Fruit fly (Drosophila melanogaster) whole organism, embryonic: ENCODE measurements around the gene Trim9.
A peak's percentile ranks its signal among the peaks of the same experiment; 100 is the strongest.

Experiments
- Adf1 ChIP-seq: fragments of 200-800 bp; sonication (Bioruptor generic); IDR thresholded peaks from 2 replicates; pipeline ENCODE4 v1.3.6; 2022; ENCODE audit warnings: missing biosample characterization, missing genetic modification characterization
- B-H1 ChIP-seq: fragments of 200-800 bp; sonication (Bioruptor generic); IDR thresholded peaks from 3 replicates; pipeline ENCODE4 v1.3.6; 2022; ENCODE audit warnings: missing biosample characterization, missing genetic modification characterization
- Blimp-1 ChIP-seq: fragments of 200-800 bp; sonication (Bioruptor generic); optimal IDR thresholded peaks from 3 replicates; lab custom pipeline; 2018; ENCODE audit warnings: missing biosample characterization, missing genetic modification characterization, mild to moderate bottlenecking, moderate library complexity, missing genetic modification reagents
- CG11723 ChIP-seq: fragments of 200-800 bp; sonication (Bioruptor generic); optimal IDR thresholded peaks from 2 replicates; lab custom pipeline; 2017; ENCODE audit warnings: missing biosample characterization, mild to moderate bottlenecking, missing genetic modification characterization
- CG12071 ChIP-seq: fragments of 200-800 bp; sonication (Bioruptor generic); optimal IDR thresholded peaks from 3 replicates; lab custom pipeline; 2018; ENCODE audit warnings: missing biosample characterization, mild to moderate bottlenecking, missing genetic modification characterization
- CG1233 ChIP-seq: fragments of 200-800 bp; sonication (Bioruptor generic); optimal IDR thresholded peaks from 4 replicates; lab custom pipeline; 2018; ENCODE audit warnings: missing biosample characterization, mild to moderate bottlenecking, missing genetic modification characterization
- CG13424 ChIP-seq: fragments of 200-800 bp; sonication (Bioruptor generic); optimal IDR thresholded peaks from 2 replicates; lab custom pipeline; 2019; ENCODE audit warnings: missing biosample characterization, mild to moderate bottlenecking, missing genetic modification characterization, moderate library complexity
- CG13624 ChIP-seq: fragments of 200-800 bp; sonication (Bioruptor generic); optimal IDR thresholded peaks from 2 replicates; lab custom pipeline; 2016; ENCODE audit warnings: missing biosample characterization, missing genetic modification characterization
- CG13894 ChIP-seq: fragments of 200-800 bp; sonication (Bioruptor generic); optimal IDR thresholded peaks from 3 replicates; lab custom pipeline; 2018; ENCODE audit warnings: missing biosample characterization, mild to moderate bottlenecking, missing genetic modification characterization, moderate library complexity
- CG14441 ChIP-seq: fragments of 200-800 bp; sonication (Bioruptor generic); IDR thresholded peaks from 2 replicates; pipeline ENCODE4 v1.3.6; 2022; ENCODE audit warnings: missing biosample characterization, missing genetic modification characterization
- CG15011 ChIP-seq: fragments of 200-800 bp; sonication (Bioruptor generic); optimal IDR thresholded peaks from 3 replicates; lab custom pipeline; 2018; ENCODE audit warnings: missing biosample characterization, mild to moderate bottlenecking, missing genetic modification characterization
- CG16779 ChIP-seq: fragments of 200-800 bp; sonication (Bioruptor generic); IDR thresholded peaks from 2 replicates; pipeline ENCODE4 v1.3.6; 2022; ENCODE audit warnings: missing biosample characterization, missing genetic modification characterization
- CG1832 ChIP-seq: fragments of 200-800 bp; sonication (Bioruptor generic); optimal IDR thresholded peaks from 2 replicates; lab custom pipeline; 2017; ENCODE audit warnings: missing biosample characterization, mild to moderate bottlenecking, missing genetic modification characterization, inconsistent platforms
- CG2116 ChIP-seq: fragments of 200-800 bp; sonication (Bioruptor generic); optimal IDR thresholded peaks from 3 replicates; lab custom pipeline; 2018; ENCODE audit warnings: missing biosample characterization, mild to moderate bottlenecking, missing genetic modification characterization
- CG2712 ChIP-seq: fragments of 200-800 bp; optimal IDR thresholded peaks from 3 replicates; lab custom pipeline; 2019; ENCODE audit warnings: missing biosample characterization, mild to moderate bottlenecking, missing genetic modification characterization, moderate library complexity
- CG3726 ChIP-seq: fragments of 200-800 bp; sonication (Bioruptor generic); IDR thresholded peaks from 3 replicates; pipeline ENCODE4, ENCODE4 v1.3.6; 2022; ENCODE audit warnings: missing biosample characterization, missing genetic modification characterization
- CG4360 ChIP-seq: fragments of 200-800 bp; sonication (Bioruptor generic); IDR thresholded peaks from 2 replicates; pipeline ENCODE4 v1.3.6; 2022; ENCODE audit warnings: missing biosample characterization, missing genetic modification characterization
- CG6689 ChIP-seq: fragments of 200-800 bp; sonication (Bioruptor generic); IDR thresholded peaks from 2 replicates; pipeline ENCODE4 v1.3.6; 2022; ENCODE audit warnings: missing biosample characterization, missing genetic modification characterization
- CG8089 ChIP-seq: fragments of 200-800 bp; sonication (Bioruptor generic); optimal IDR thresholded peaks from 3 replicates; lab custom pipeline; 2016; ENCODE audit warnings: missing biosample characterization, missing genetic modification characterization
- CG9215 ChIP-seq: fragments of 200-800 bp; sonication (Bioruptor generic); IDR thresholded peaks from 2 replicates; pipeline ENCODE4 v1.3.6; 2022; ENCODE audit warnings: missing biosample characterization, missing genetic modification characterization
- CG9437 ChIP-seq: fragments of 200-800 bp; sonication (Bioruptor generic); optimal IDR thresholded peaks from 2 replicates; lab custom pipeline; 2018; ENCODE audit warnings: missing biosample characterization, mild to moderate bottlenecking, missing genetic modification characterization
- CG9817 ChIP-seq: fragments of 200-800 bp; sonication (Bioruptor generic); optimal IDR thresholded peaks from 2 replicates; lab custom pipeline; 2018; ENCODE audit warnings: missing biosample characterization, mild to moderate bottlenecking, missing genetic modification characterization, moderate library complexity
- D19A ChIP-seq: fragments of 200-800 bp; optimal IDR thresholded peaks from 3 replicates; lab custom pipeline; 2019; ENCODE audit warnings: missing biosample characterization, mild to moderate bottlenecking, missing genetic modification characterization, moderate library complexity
- Dip2 ChIP-seq: fragments of 200-800 bp; sonication (Bioruptor generic); IDR thresholded peaks from 2 replicates; pipeline ENCODE4 v1.3.6; 2022; ENCODE audit warnings: missing biosample characterization, missing genetic modification characterization
- H15 ChIP-seq: fragments of 200-800 bp; sonication (Bioruptor generic); IDR thresholded peaks from 3 replicates; pipeline ENCODE4 v1.3.6; 2022; ENCODE audit warnings: missing biosample characterization, missing genetic modification characterization
- Hr51 ChIP-seq, 2 experiments: fragments of 200-800 bp; sonication (Bioruptor generic); optimal IDR thresholded peaks; 2 replicates in 1 of 2; 3 replicates in 1 of 2; lab custom pipeline; 2016 to 2018; ENCODE audit warnings: missing biosample characterization in 2 of 2, missing genetic modification characterization in 2 of 2, mild to moderate bottlenecking in 1 of 2, moderate library complexity in 1 of 2
- Hsf ChIP-seq: fragments of 200-800 bp; sonication (Bioruptor generic); optimal IDR thresholded peaks from 3 replicates; lab custom pipeline; 2016; ENCODE audit warnings: missing biosample characterization, missing genetic modification characterization
- NK7.1 ChIP-seq: fragments of 200-800 bp; sonication (Bioruptor generic); optimal IDR thresholded peaks from 3 replicates; lab custom pipeline; 2016; ENCODE audit warnings: missing biosample characterization, missing genetic modification characterization
- Poxn ChIP-seq: fragments of 200-800 bp; sonication (Bioruptor generic); IDR thresholded peaks from 2 replicates; pipeline ENCODE4 v1.3.6; 2022; ENCODE audit warnings: missing biosample characterization, missing genetic modification characterization
- Usf ChIP-seq: fragments of 200-800 bp; sonication (Bioruptor generic); optimal IDR thresholded peaks from 2 replicates; lab custom pipeline; 2017; ENCODE audit warnings: missing genotype, missing biosample characterization, missing genetic modification characterization
- ac ChIP-seq: fragments of 200-800 bp; sonication (Bioruptor generic); optimal IDR thresholded peaks from 3 replicates; lab custom pipeline; 2017; ENCODE audit warnings: missing biosample characterization, mild to moderate bottlenecking, missing genetic modification characterization
- ap ChIP-seq: fragments of 200-800 bp; sonication (Bioruptor generic); IDR thresholded peaks from 2 replicates; pipeline ENCODE4 v1.3.6; 2022; ENCODE audit warnings: missing biosample characterization, missing genetic modification characterization
- bab2 ChIP-seq: fragments of 200-800 bp; sonication (Bioruptor generic); optimal IDR thresholded peaks from 2 replicates; lab custom pipeline; 2016; ENCODE audit warnings: missing biosample characterization, missing genetic modification characterization
- chif ChIP-seq, 2 experiments: fragments of 200-800 bp; sonication (Bioruptor generic); optimal IDR thresholded peaks; 3 replicates each; lab custom pipeline; 2016; ENCODE audit warnings: missing biosample characterization in 2 of 2, missing genetic modification characterization in 2 of 2
- chn ChIP-seq: fragments of 200-800 bp; sonication (Bioruptor generic); optimal IDR thresholded peaks from 2 replicates; lab custom pipeline; 2016; ENCODE audit warnings: missing biosample characterization, missing genetic modification characterization
- ci ChIP-seq: fragments of 200-800 bp; sonication (Bioruptor generic); IDR thresholded peaks from 3 replicates; pipeline ENCODE4 v1.3.6; 2022; ENCODE audit warnings: missing biosample characterization, missing genetic modification characterization
- ftz-f1 ChIP-seq: fragments of 200-800 bp; sonication (Bioruptor generic); optimal IDR thresholded peaks from 2 replicates; lab custom pipeline; 2016; ENCODE audit warnings: missing biosample characterization, missing genetic modification characterization
- gem ChIP-seq: fragments of 200-800 bp; sonication (Bioruptor generic); optimal IDR thresholded peaks from 2 replicates; lab custom pipeline; 2019; ENCODE audit warnings: missing biosample characterization, mild to moderate bottlenecking, missing genetic modification characterization, moderate library complexity
- hb ChIP-seq: fragments of 200-800 bp; sonication (Bioruptor generic); IDR thresholded peaks from 3 replicates; pipeline ENCODE4 v1.3.6; 2022; ENCODE audit warnings: missing biosample characterization, missing genetic modification characterization; ENCODE audit not compliant: partially characterized antibody
- hbn ChIP-seq: fragments of 200-800 bp; sonication (Bioruptor generic); IDR thresholded peaks from 2 replicates; pipeline ENCODE4 v1.3.6; 2022; ENCODE audit warnings: missing biosample characterization, missing genetic modification characterization; ENCODE audit not compliant: partially characterized antibody
- otp ChIP-seq: fragments of 200-800 bp; sonication (Bioruptor generic); IDR thresholded peaks from 3 replicates; pipeline ENCODE4, ENCODE4 v1.3.6; 2022; ENCODE audit warnings: missing biosample characterization, missing genetic modification characterization
- phol ChIP-seq: fragments of 200-800 bp; sonication (Bioruptor generic); optimal IDR thresholded peaks from 3 replicates; lab custom pipeline; 2018; ENCODE audit warnings: missing biosample characterization, mild to moderate bottlenecking, missing genetic modification characterization, moderate library complexity
- prd ChIP-seq, 3 experiments: fragments of >200 bp in 2 of 3; fragments of 200-800 bp in 1 of 3; sonication (Bioruptor generic) in 1 of 3; optimal IDR thresholded peaks in 2 of 3; IDR thresholded peaks in 1 of 3; 2 replicates in 2 of 3; 3 replicates in 1 of 3; pipeline versions ENCODE4 v1.3.6 to Lab custom; 2017 to 2022; ENCODE audit warnings: missing biosample characterization in 1 of 3, missing genetic modification characterization in 1 of 3
- pum ChIP-seq: fragments of 200-800 bp; sonication (Bioruptor generic); optimal IDR thresholded peaks from 2 replicates; lab custom pipeline; 2016; ENCODE audit warnings: missing biosample characterization, missing genetic modification characterization
- row ChIP-seq: fragments of 200-800 bp; sonication (Bioruptor generic); IDR thresholded peaks from 3 replicates; pipeline ENCODE4 v1.3.6; 2022; ENCODE audit warnings: missing biosample characterization, missing genetic modification characterization
- salm ChIP-seq: fragments of 200-800 bp; sonication (Bioruptor generic); optimal IDR thresholded peaks from 2 replicates; lab custom pipeline; 2018; ENCODE audit warnings: missing biosample characterization, mild to moderate bottlenecking, missing genetic modification characterization
- slp2 ChIP-seq: fragments of 200-800 bp; sonication (Bioruptor generic); optimal IDR thresholded peaks from 2 replicates; lab custom pipeline; 2016; ENCODE audit warnings: missing biosample characterization, missing genetic modification characterization
- so ChIP-seq: fragments of 200-800 bp; sonication (Bioruptor generic); IDR thresholded peaks from 3 replicates; pipeline ENCODE4 v1.3.6; 2022; ENCODE audit warnings: missing biosample characterization, missing genetic modification characterization
- tll ChIP-seq, 2 experiments: fragments of 200-800 bp in 1 of 2; fragments of >200 bp in 1 of 2; sonication (Bioruptor generic) in 1 of 2; optimal IDR thresholded peaks; 2 replicates each; lab custom pipeline; 2017 to 2019; ENCODE audit warnings: missing biosample characterization in 2 of 2, missing genetic modification characterization in 2 of 2, mild to moderate bottlenecking in 1 of 2, moderate library complexity in 1 of 2
- vvl ChIP-seq: fragments of 200-800 bp; sonication (Bioruptor generic); IDR thresholded peaks from 2 replicates; pipeline ENCODE4 v1.3.6; 2022; ENCODE audit warnings: missing biosample characterization, missing genetic modification characterization
- zf30C ChIP-seq: fragments of 200-800 bp; sonication (Bioruptor generic); optimal IDR thresholded peaks from 3 replicates; lab custom pipeline; 2018; ENCODE audit warnings: missing biosample characterization, mild to moderate bottlenecking, missing genetic modification characterization

Gene Trim9

dm6 chr2L:10555269-10555668 lies 10.6 kb downstream of the Trim9 start (continued):
- no peak for TF ChIP-seq CG8089 (GFP tag; lab: Kevin White, UChicago)
- TF ChIP-seq gem (tag; lab: Kevin White, UChicago), result peak; percentile 23
- TF ChIP-seq so (GFP tag; lab: Robert Waterston, UW), result no peak
- TF ChIP-seq ap (GFP tag; lab: Robert Waterston, UW), result peak; percentile 14; the same call in 1 of the 2 replicates
- no peak for TF ChIP-seq H15 (GFP tag; lab: Robert Waterston, UW)
- no peak for TF ChIP-seq CG9817 (tag; lab: Kevin White, UChicago)
- TF ChIP-seq Blimp-1 (GFP tag; lab: Kevin White, UChicago), result peak; percentile 5
- TF ChIP-seq D19A, result no peak
- no peak for TF ChIP-seq Dip2 (GFP tag; lab: Robert Waterston, UW)
- no peak for TF ChIP-seq pum (GFP tag; lab: Kevin White, UChicago)
- no peak for TF ChIP-seq tll (GFP tag; optimal IDR thresholded peaks at IDR 0.05; lab: Kevin White, UChicago)
- TF ChIP-seq vvl, result peak; percentile 41
- no peak for TF ChIP-seq CG15011 (GFP tag; lab: Kevin White, UChicago)
- 0 out of 3 replicates have a peak, but pooled peaks have one; percentile 61 for TF ChIP-seq ci (GFP tag; lab: Robert Waterston, UW)
- TF ChIP-seq CG16779 (GFP tag; lab: Robert Waterston, UW), result no peak
- TF ChIP-seq B-H1 (GFP tag; lab: Robert Waterston, UW), result no peak
- TF ChIP-seq CG6689 (GFP tag; lab: Robert Waterston, UW), result peak; percentile 38; the same call in 1 of the 2 replicates
- no peak for TF ChIP-seq slp2
- TF ChIP-seq CG13894, result no peak
- TF ChIP-seq ftz-f1 (GFP tag; lab: Kevin White, UChicago), result no peak
- TF ChIP-seq CG2712 (tag; lab: Kevin White, UChicago), result peak; percentile 4
- peak in 1 of 2 experiments; percentile 25 for TF ChIP-seq chif (GFP tag; optimal IDR thresholded peaks at IDR 0.05; lab: Kevin White, UChicago)
- peak; percentile 8 for TF ChIP-seq phol (tag; lab: Kevin White, UChicago)
- peak; percentile 45; the same call in 2 of the 3 replicates for TF ChIP-seq row (GFP tag; lab: Robert Waterston, UW)
- TF ChIP-seq CG1233 (GFP tag; lab: Kevin White, UChicago), result no peak
- no peak for TF ChIP-seq hbn
- TF ChIP-seq CG4360 (GFP tag; lab: Robert Waterston, UW), result no peak
- TF ChIP-seq CG2116 (GFP tag; lab: Kevin White, UChicago), result no peak
- no peak for TF ChIP-seq CG11723 (GFP tag; lab: Kevin White, UChicago)
- no peak for TF ChIP-seq CG13624 (GFP tag; lab: Kevin White, UChicago)
- no peak for TF ChIP-seq Hr51 (GFP tag; optimal IDR thresholded peaks at IDR 0.05; lab: Kevin White, UChicago)
- TF ChIP-seq CG14441 (GFP tag; lab: Robert Waterston, UW), result peak; percentile 47; the same call in 1 of the 2 replicates
- no peak for TF ChIP-seq NK7.1 (GFP tag; lab: Kevin White, UChicago)
- no peak for TF ChIP-seq Usf (GFP tag; lab: Kevin White, UChicago)
- no peak for TF ChIP-seq CG9215 (GFP tag; lab: Robert Waterston, UW)
- no peak for TF ChIP-seq Hsf
- TF ChIP-seq chn (GFP tag; lab: Kevin White, UChicago), result no peak
- TF ChIP-seq zf30C (GFP tag; lab: Kevin White, UChicago), result no peak
- no peak for TF ChIP-seq Adf1 (GFP tag; lab: Robert Waterston, UW)
- TF ChIP-seq bab2 (GFP tag; lab: Kevin White, UChicago), result no peak
- TF ChIP-seq CG9437 (GFP tag; lab: Kevin White, UChicago), result no peak
- TF ChIP-seq ac (GFP tag; lab: Kevin White, UChicago), result no peak
- no peak for TF ChIP-seq CG1832 (GFP tag; lab: Kevin White, UChicago)
- TF ChIP-seq otp (GFP tag; lab: Robert Waterston, UW), result 0 out of 3 replicates have a peak, but pooled peaks have one; percentile 27
- no peak for TF ChIP-seq prd (optimal IDR thresholded peaks at IDR 0.05; lab: Kevin White, UChicago)
- TF ChIP-seq prd (GFP tag; IDR thresholded peaks at IDR 0.05; lab: Robert Waterston, UW), result peak; percentile 29; the same call in 1 of the 3 replicates
- no peak for TF ChIP-seq CG12071
- 0 out of 3 replicates have a peak, but pooled peaks have one; percentile 52 for TF ChIP-seq CG3726
- TF ChIP-seq CG13424 (tag; lab: Kevin White, UChicago), result no peak
- no peak for TF ChIP-seq salm (tag; lab: Kevin White, UChicago)
- TF ChIP-seq Poxn, result no peak
- no peak for TF ChIP-seq hb (GFP tag; lab: Robert Waterston, UW)
